Worm (Caenorhabditis elegans) whole organism, young adult: ENCODE data around the gene sto-3.

Experiments used
- bed-2 ChIP-seq: fragments of 200-800 bp; sonication (Bioruptor generic); IDR thresholded peaks from 2 replicates; pipeline ENCODE4 v1.3.6; 2022; ENCODE audit warnings: missing genetic modification reagents, missing genetic modification characterization, missing compliant biosample characterization
- ceh-27 ChIP-seq: fragments of 200-800 bp; sonication (Bioruptor generic); optimal IDR thresholded peaks from 2 replicates; lab custom pipeline; 2018; ENCODE audit warnings: mild to moderate bottlenecking, missing genetic modification characterization, moderate library complexity, missing compliant biosample characterization

DNA sequence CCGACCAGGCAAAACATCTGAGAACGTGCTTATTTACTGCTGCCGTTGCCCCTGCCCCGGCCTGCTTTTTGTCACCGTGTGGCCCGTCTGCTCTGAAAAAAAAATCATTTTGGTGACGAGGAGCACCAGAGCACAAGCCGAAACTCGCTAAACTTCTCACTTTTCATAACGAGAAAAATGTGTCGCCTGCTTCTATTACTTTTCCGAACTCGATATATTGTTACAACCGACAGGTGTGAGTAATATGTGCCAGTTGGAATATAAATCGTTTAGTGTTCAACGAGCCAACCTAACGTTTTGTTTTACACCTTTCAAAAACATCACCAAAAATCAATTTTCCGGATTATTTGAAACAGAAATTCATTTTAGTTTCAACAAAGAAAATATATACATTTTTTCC lies 15.8 kb upstream of the sto-3 start:
- TF ChIP-seq bed-2 (GFP tag; lab: Robert Waterston, UW) (no peak), ceh-27 (GFP tag; lab: Kevin White, UChicago) (no peak)
